Fruit fly (Drosophila melanogaster) whole organism, prepupa: ENCODE data around the gene CG42537.

ENCODE experiments used
- CG11294 ChIP-seq: fragments of 200-800 bp; sonication (Bioruptor generic); IDR thresholded peaks from 2 replicates; pipeline ENCODE4 v1.3.6; 2022; ENCODE audit warnings: missing biosample characterization, missing genetic modification characterization
- CG11762 ChIP-seq: fragments of 200-800 bp; sonication (Bioruptor generic); optimal IDR thresholded peaks from 3 replicates; lab custom pipeline; 2016; ENCODE audit warnings: missing biosample characterization, missing genetic modification characterization; ENCODE audit not compliant: insufficient read depth
- CG11902 ChIP-seq: fragments of 200-800 bp; sonication (Bioruptor generic); optimal IDR thresholded peaks from 3 replicates; lab custom pipeline; 2016; ENCODE audit warnings: missing biosample characterization, missing genetic modification characterization
- CG1621 ChIP-seq: fragments of 200-800 bp; sonication (Bioruptor generic); optimal IDR thresholded peaks from 3 replicates; lab custom pipeline; 2018; ENCODE audit warnings: missing biosample characterization, mild to moderate bottlenecking, missing genetic modification characterization
- CG16779 ChIP-seq: fragments of 200-800 bp; sonication (Bioruptor generic); optimal IDR thresholded peaks from 3 replicates; lab custom pipeline; 2017; ENCODE audit warnings: missing biosample characterization, mild to moderate bottlenecking, missing genetic modification characterization
- CG3032 ChIP-seq: fragments of 200-800 bp; optimal IDR thresholded peaks from 2 replicates; lab custom pipeline; 2019; ENCODE audit warnings: missing biosample characterization, mild to moderate bottlenecking, missing genetic modification characterization, moderate library complexity
- CG31627 ChIP-seq: fragments of 200-800 bp; sonication (Bioruptor generic); optimal IDR thresholded peaks from 3 replicates; lab custom pipeline; 2016; ENCODE audit warnings: missing biosample characterization, missing genetic modification characterization
- CG34406 ChIP-seq: fragments of 200-800 bp; sonication (Bioruptor generic); optimal IDR thresholded peaks from 3 replicates; lab custom pipeline; 2016; ENCODE audit warnings: missing biosample characterization, missing genetic modification characterization
- CG4318 ChIP-seq: fragments of 200-800 bp; sonication (Bioruptor generic); optimal IDR thresholded peaks from 3 replicates; lab custom pipeline; 2017; ENCODE audit warnings: missing biosample characterization, mild to moderate bottlenecking, missing genetic modification characterization
- CG6163 ChIP-seq: fragments of 200-800 bp; sonication (Bioruptor generic); IDR thresholded peaks from 3 replicates; pipeline ENCODE4 v1.3.6; 2022; ENCODE audit warnings: missing biosample characterization, missing genetic modification characterization
- CG6808 ChIP-seq: fragments of 200-800 bp; sonication (Bioruptor generic); optimal IDR thresholded peaks from 3 replicates; lab custom pipeline; 2017; ENCODE audit warnings: missing biosample characterization, missing genetic modification characterization, mild to moderate bottlenecking, moderate library complexity, missing genetic modification reagents
- CG6854 ChIP-seq: fragments of 200-800 bp; sonication (Bioruptor generic); optimal IDR thresholded peaks from 2 replicates; lab custom pipeline; 2017; ENCODE audit warnings: missing biosample characterization, mild to moderate bottlenecking, missing genetic modification characterization
- CG7368 ChIP-seq: fragments of 200-800 bp; sonication (Bioruptor generic); optimal IDR thresholded peaks from 3 replicates; lab custom pipeline; 2016; ENCODE audit warnings: missing biosample characterization, missing genetic modification characterization
- CG8632 ChIP-seq: fragments of 200-800 bp; sonication (Bioruptor generic); optimal IDR thresholded peaks from 3 replicates; lab custom pipeline; 2016; ENCODE audit warnings: missing biosample characterization, missing genetic modification characterization
- CG9139 ChIP-seq: fragments of 200-800 bp; sonication (Bioruptor generic); optimal IDR thresholded peaks from 3 replicates; lab custom pipeline; 2017; ENCODE audit warnings: missing biosample characterization, mild to moderate bottlenecking, missing genetic modification characterization
- Eip75B ChIP-seq: fragments of 200-800 bp; sonication (Bioruptor generic); optimal IDR thresholded peaks from 3 replicates; lab custom pipeline; 2016; ENCODE audit warnings: missing biosample characterization, missing genetic modification characterization
- Eip78C ChIP-seq: fragments of 200-800 bp; sonication (Bioruptor generic); peaks from one replicate; lab custom pipeline; 2016; ENCODE audit warnings: missing biosample characterization, missing genetic modification characterization
- Ets21C ChIP-seq: fragments of 200-800 bp; sonication (Bioruptor generic); optimal IDR thresholded peaks from 3 replicates; lab custom pipeline; 2016; ENCODE audit warnings: missing biosample characterization, missing genetic modification characterization
- Ets96B ChIP-seq: fragments of 200-800 bp; optimal IDR thresholded peaks from 2 replicates; lab custom pipeline; 2019; ENCODE audit warnings: missing biosample characterization, mild to moderate bottlenecking, missing genetic modification characterization, moderate library complexity
- Hr39 ChIP-seq: fragments of 200-800 bp; sonication (Bioruptor generic); optimal IDR thresholded peaks from 2 replicates; lab custom pipeline; 2016; ENCODE audit warnings: missing biosample characterization, missing genetic modification characterization
- Hr4 ChIP-seq: fragments of 200-800 bp; sonication (Bioruptor generic); optimal IDR thresholded peaks from 3 replicates; lab custom pipeline; 2016; ENCODE audit warnings: missing biosample characterization, missing genetic modification characterization
- Lpt ChIP-seq: fragments of 200-800 bp; sonication (Bioruptor generic); optimal IDR thresholded peaks from 3 replicates; lab custom pipeline; 2016; ENCODE audit warnings: missing biosample characterization, missing genetic modification characterization
- Smox ChIP-seq: fragments of 200-800 bp; sonication (Bioruptor generic); optimal IDR thresholded peaks from 3 replicates; lab custom pipeline; 2016; ENCODE audit warnings: missing biosample characterization, missing genetic modification characterization
- Sox102F ChIP-seq: fragments of 200-800 bp; sonication (Bioruptor generic); optimal IDR thresholded peaks from 2 replicates; lab custom pipeline; 2016; ENCODE audit warnings: missing biosample characterization, mild to moderate bottlenecking, missing genetic modification characterization
- Sox14 ChIP-seq: fragments of 200-800 bp; sonication (Bioruptor generic); optimal IDR thresholded peaks from 3 replicates; lab custom pipeline; 2016; ENCODE audit warnings: missing biosample characterization, missing genetic modification characterization
- Sox15 ChIP-seq: fragments of 200-800 bp; sonication (Bioruptor generic); optimal IDR thresholded peaks from 3 replicates; lab custom pipeline; 2016; ENCODE audit warnings: missing biosample characterization, missing genetic modification characterization
- achi ChIP-seq: fragments of 200-800 bp; sonication (Bioruptor generic); optimal IDR thresholded peaks from 3 replicates; lab custom pipeline; 2016; ENCODE audit warnings: missing biosample characterization, missing genetic modification characterization
- acj6 ChIP-seq: fragments of 200-800 bp; sonication (Bioruptor generic); optimal IDR thresholded peaks from 3 replicates; lab custom pipeline; 2016; ENCODE audit warnings: missing biosample characterization, missing genetic modification characterization
- dsx ChIP-seq: fragments of 200-800 bp; optimal IDR thresholded peaks from 3 replicates; lab custom pipeline; 2019; ENCODE audit warnings: missing biosample characterization, mild to moderate bottlenecking, missing genetic modification characterization, moderate library complexity; ENCODE audit not compliant: poor library complexity, severe bottlenecking
- eg ChIP-seq: fragments of 200-800 bp; sonication (Bioruptor generic); IDR thresholded peaks from 3 replicates; pipeline ENCODE4 v1.3.6; 2022; ENCODE audit warnings: missing biosample characterization, missing genetic modification characterization
- esn ChIP-seq: fragments of 200-800 bp; sonication (Bioruptor generic); optimal IDR thresholded peaks from 2 replicates; lab custom pipeline; 2016; ENCODE audit warnings: missing biosample characterization, mild to moderate bottlenecking, missing genetic modification characterization, moderate library complexity
- fd59A ChIP-seq: fragments of 200-800 bp; sonication (Bioruptor generic); optimal IDR thresholded peaks from 2 replicates; lab custom pipeline; 2017; ENCODE audit warnings: missing biosample characterization, mild to moderate bottlenecking, missing genetic modification characterization, missing genetic modification reagents
- fd85E ChIP-seq: fragments of 200-800 bp; sonication (Bioruptor generic); optimal IDR thresholded peaks from 3 replicates; lab custom pipeline; 2016; ENCODE audit warnings: missing biosample characterization, missing genetic modification characterization
- net ChIP-seq: fragments of 200-800 bp; sonication (Bioruptor generic); optimal IDR thresholded peaks from 3 replicates; lab custom pipeline; 2016; ENCODE audit warnings: missing biosample characterization, missing genetic modification characterization
- pdm3 ChIP-seq: fragments of 200-800 bp; sonication (Bioruptor generic); optimal IDR thresholded peaks from 3 replicates; lab custom pipeline; 2016; ENCODE audit warnings: missing biosample characterization, missing genetic modification characterization
- salr ChIP-seq, 2 experiments: fragments of 200-800 bp; sonication (Bioruptor generic); optimal IDR thresholded peaks; 3 replicates each; lab custom pipeline; 2016 to 2018; ENCODE audit warnings: missing biosample characterization in 2 of 2, missing genetic modification characterization in 2 of 2, mild to moderate bottlenecking in 1 of 2
- spab ChIP-seq: fragments of 200-800 bp; sonication (Bioruptor generic); optimal IDR thresholded peaks from 2 replicates; lab custom pipeline; 2017; ENCODE audit warnings: missing biosample characterization, mild to moderate bottlenecking, missing genetic modification characterization, missing genetic modification reagents
- ss ChIP-seq, 2 experiments: fragments of 200-800 bp; sonication (Bioruptor generic); optimal IDR thresholded peaks; 2 replicates in 1 of 2; 3 replicates in 1 of 2; lab custom pipeline; 2017 to 2018; ENCODE audit warnings: mild to moderate bottlenecking in 2 of 2, missing biosample characterization in 2 of 2, missing genetic modification characterization in 2 of 2, moderate library complexity in 1 of 2
- svp ChIP-seq: fragments of 200-800 bp; sonication (Bioruptor generic); peaks from one replicate; lab custom pipeline; 2016; ENCODE audit warnings: missing biosample characterization, missing genetic modification characterization
- vri ChIP-seq: fragments of 200-800 bp; sonication (Bioruptor generic); optimal IDR thresholded peaks from 3 replicates; lab custom pipeline; 2016; ENCODE audit warnings: missing biosample characterization, mild to moderate bottlenecking, missing genetic modification characterization

CG42537 gene

DNA sequence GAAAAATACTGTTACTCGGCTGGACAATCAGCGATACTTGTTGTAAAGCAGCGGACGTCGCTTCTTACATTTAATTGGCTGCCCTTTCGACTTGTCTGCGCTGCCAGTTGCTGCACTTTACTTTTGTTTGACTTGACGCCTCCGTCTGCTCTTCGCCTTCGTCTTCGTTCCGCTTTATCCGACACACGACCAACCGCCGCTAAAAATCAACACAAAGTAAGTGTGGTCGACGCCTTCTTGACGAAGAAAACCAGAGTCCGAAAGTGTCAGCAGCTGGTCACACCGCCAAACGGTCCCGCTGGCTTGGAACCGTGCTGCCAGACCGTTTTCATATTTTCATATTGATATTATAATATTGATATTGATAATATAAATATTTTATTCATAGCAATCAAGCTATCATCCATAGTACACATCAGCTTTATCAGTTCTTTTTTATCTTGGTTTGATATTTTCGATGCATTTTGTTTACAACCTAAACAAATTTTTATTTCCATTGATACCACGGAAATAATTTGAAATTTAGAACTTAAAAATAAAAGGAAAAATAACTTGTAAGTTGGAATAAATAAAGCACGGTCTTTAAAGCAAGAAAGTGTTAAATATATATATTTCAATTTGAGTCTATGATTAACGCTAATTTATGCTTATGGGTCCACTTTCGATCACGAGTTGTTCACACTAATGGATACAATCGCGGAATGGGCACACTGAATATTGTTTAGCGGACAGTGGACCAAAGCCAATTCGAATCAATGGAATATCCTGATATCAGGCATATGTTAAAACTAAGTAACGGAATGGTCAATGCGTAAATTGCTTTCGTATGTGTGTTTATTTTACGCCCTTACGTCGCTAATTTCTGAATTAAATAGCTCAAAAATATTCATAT lies 28.3 kb downstream of the CG42537 start, which contains the start of gene Dmtn (continued):
- peak; percentile 29 for TF ChIP-seq Sox14 (GFP tag; lab: Kevin White, UChicago)
- peak in 1 of 2 experiments; percentile 27 for TF ChIP-seq salr (GFP tag; optimal IDR thresholded peaks at IDR 0.05; lab: Kevin White, UChicago)
- no peak for TF ChIP-seq CG6808 (GFP tag; lab: Kevin White, UChicago)
- no peak for TF ChIP-seq Ets96B (tag; lab: Kevin White, UChicago)
- peak; percentile 55 for TF ChIP-seq Eip78C (GFP tag; lab: Kevin White, UChicago)
- peak; percentile 15 for TF ChIP-seq CG34406 (GFP tag; lab: Kevin White, UChicago)
- no peak for TF ChIP-seq CG7368
- no peak for TF ChIP-seq Eip75B
- TF ChIP-seq Hr4: peak; percentile 35
- no peak for TF ChIP-seq fd59A (GFP tag; lab: Kevin White, UChicago)
- peak; percentile 10 for TF ChIP-seq CG3032 (tag; lab: Kevin White, UChicago)
- no peak for TF ChIP-seq eg (GFP tag; lab: Robert Waterston, UW)
- TF ChIP-seq fd85E (GFP tag; lab: Kevin White, UChicago): no peak
- TF ChIP-seq CG11762 (GFP tag; lab: Kevin White, UChicago): no peak
- TF ChIP-seq CG4318: no peak
- no peak for TF ChIP-seq Sox15 (GFP tag; lab: Kevin White, UChicago)
- TF ChIP-seq net (GFP tag; lab: Kevin White, UChicago): peak; percentile 34
- TF ChIP-seq CG8632: no peak
- no peak for TF ChIP-seq CG31627
- TF ChIP-seq svp (GFP tag; lab: Kevin White, UChicago): peak; percentile 73
- TF ChIP-seq vri (GFP tag; lab: Kevin White, UChicago): peak; percentile 39
- no peak for TF ChIP-seq CG11294
- TF ChIP-seq pdm3 (GFP tag; lab: Kevin White, UChicago): no peak
- TF ChIP-seq achi (GFP tag; lab: Kevin White, UChicago): peak; percentile 29
- no peak for TF ChIP-seq spab
- no peak for TF ChIP-seq CG11902 (GFP tag; lab: Kevin White, UChicago)
- peak; percentile 57 for TF ChIP-seq CG6854 (GFP tag; lab: Kevin White, UChicago)
- TF ChIP-seq Sox102F: peak; percentile 9
- peak; percentile 11 for TF ChIP-seq Smox (GFP tag; lab: Kevin White, UChicago)
- TF ChIP-seq CG1621: no peak
- TF ChIP-seq Ets21C (GFP tag; lab: Kevin White, UChicago): no peak
- TF ChIP-seq CG16779: peak; percentile 37
- no peak for TF ChIP-seq CG6163 (GFP tag; lab: Robert Waterston, UW)
- TF ChIP-seq acj6 (GFP tag; lab: Kevin White, UChicago): no peak
- no peak for TF ChIP-seq Lpt (GFP tag; lab: Kevin White, UChicago)
- TF ChIP-seq esn: no peak

DNA sequence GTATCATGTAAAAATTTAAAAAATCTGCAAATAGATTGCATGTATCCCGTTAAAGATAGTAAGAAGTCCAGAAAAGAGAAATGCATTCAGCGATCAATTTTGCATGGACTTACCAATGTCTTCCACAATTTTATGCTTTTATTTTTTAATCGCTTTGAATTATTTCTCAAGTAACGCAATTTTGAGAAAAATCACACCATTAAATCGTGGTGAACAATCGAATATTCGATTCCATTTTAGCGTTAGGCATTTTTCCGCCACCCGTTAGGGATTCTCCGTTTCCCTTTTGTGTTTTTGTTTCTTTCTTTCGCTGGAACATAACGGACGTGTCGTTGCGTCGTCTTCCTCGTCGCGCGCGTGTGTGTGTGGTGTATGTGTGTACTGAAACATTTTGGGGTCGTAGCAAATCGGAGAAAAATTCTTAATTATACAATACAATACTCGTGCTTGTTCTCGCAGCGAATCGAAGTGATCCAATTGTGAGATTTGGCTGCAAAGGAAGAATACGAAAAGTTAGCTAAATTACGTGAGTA lies 29.0 kb downstream of the CG42537 start, which contains the start of gene gpp:
TSS of gene gpp (plus strand) at position 290 of the 533 bp plus-strand sequence.
- TF ChIP-seq svp (GFP tag; lab: Kevin White, UChicago) (peak; percentile 69), Eip78C (GFP tag; lab: Kevin White, UChicago) (peak; percentile 72), CG6854 (GFP tag; lab: Kevin White, UChicago) (peak; percentile 41), CG1621 (peak; percentile 10), salr (GFP tag; optimal IDR thresholded peaks at IDR 0.05; lab: Kevin White, UChicago) (no peak), esn (peak; percentile 13), CG11902 (GFP tag; lab: Kevin White, UChicago) (no peak), vri (GFP tag; lab: Kevin White, UChicago) (peak; percentile 36), achi (GFP tag; lab: Kevin White, UChicago) (no peak), Sox102F (peak; percentile 29), CG9139 (GFP tag; lab: Kevin White, UChicago) (no peak), CG7368 (peak; percentile 13), CG3032 (tag; lab: Kevin White, UChicago) (no peak), dsx (GFP tag; lab: Kevin White, UChicago) (peak; percentile 59), ss (GFP tag; optimal IDR thresholded peaks at IDR 0.05; lab: Kevin White, UChicago) (peak in 1 of 2 experiments; percentile 19), Hr39 (GFP tag; lab: Kevin White, UChicago) (no peak), Sox14 (GFP tag; lab: Kevin White, UChicago) (peak; percentile 4), fd85E (GFP tag; lab: Kevin White, UChicago) (no peak)
